Worm (Caenorhabditis elegans) whole organism, L4/young adult: ENCODE results near the gene glc-4.

ENCODE experiments used
- dao-5 ChIP-seq: sonication (generic microtip); optimal IDR thresholded peaks from 2 replicates; lab custom pipeline; 2016; ENCODE audit warnings: missing genotype, missing genetic modification characterization, moderate library complexity, missing compliant biosample characterization
- him-1 ChIP-seq: sonication (generic microtip); optimal IDR thresholded peaks from 2 replicates; lab custom pipeline; 2016; ENCODE audit warnings: missing genotype, missing genetic modification reagents, missing genetic modification characterization, missing compliant biosample characterization

- TF ChIP-seq him-1 (tag; lab: Kevin White, UChicago), result no peak
- no peak for TF ChIP-seq dao-5 (tag; lab: Kevin White, UChicago)
Observed at ce11 chrII:7147550-7147949, 27.2 kb downstream of the glc-4 start.
